Fruit fly (Drosophila melanogaster) whole organism, embryonic: ENCODE data around the gene CG18508.

Experiments used
- ATbp ChIP-seq: fragments of 200-800 bp; sonication (Bioruptor generic); optimal IDR thresholded peaks from 2 replicates; lab custom pipeline; 2017; ENCODE audit warnings: missing biosample characterization, mild to moderate bottlenecking, missing genetic modification characterization, missing genetic modification reagents
- CG10565 ChIP-seq: fragments of 200-800 bp; sonication (Bioruptor generic); optimal IDR thresholded peaks from 3 replicates; lab custom pipeline; 2016; ENCODE audit warnings: missing biosample characterization, mild to moderate bottlenecking, missing genetic modification characterization
- CG11456 ChIP-seq: fragments of 200-800 bp; sonication (Bioruptor generic); IDR thresholded peaks from 3 replicates; pipeline ENCODE4 v1.3.6; 2022; ENCODE audit warnings: missing biosample characterization, missing genetic modification characterization
- CG11504 ChIP-seq: fragments of 200-800 bp; sonication (Bioruptor generic); optimal IDR thresholded peaks from 3 replicates; lab custom pipeline; 2019; ENCODE audit warnings: missing biosample characterization, mild to moderate bottlenecking, missing genetic modification characterization, moderate library complexity
- CG1233 ChIP-seq: fragments of 200-800 bp; sonication (Bioruptor generic); optimal IDR thresholded peaks from 4 replicates; lab custom pipeline; 2018; ENCODE audit warnings: missing biosample characterization, mild to moderate bottlenecking, missing genetic modification characterization
- CG13424 ChIP-seq: fragments of 200-800 bp; sonication (Bioruptor generic); optimal IDR thresholded peaks from 2 replicates; lab custom pipeline; 2019; ENCODE audit warnings: missing biosample characterization, mild to moderate bottlenecking, missing genetic modification characterization, moderate library complexity
- CG15514 ChIP-seq: fragments of 200-800 bp; sonication (Bioruptor generic); optimal IDR thresholded peaks from 3 replicates; lab custom pipeline; 2017; ENCODE audit warnings: missing biosample characterization, missing genetic modification characterization, mild to moderate bottlenecking, moderate library complexity, missing genetic modification reagents
- CG16815 ChIP-seq: fragments of 200-800 bp; sonication (Bioruptor generic); optimal IDR thresholded peaks from 3 replicates; lab custom pipeline; 2017; ENCODE audit warnings: missing biosample characterization, mild to moderate bottlenecking, missing genetic modification characterization
- CG17612 ChIP-seq: fragments of 200-800 bp; sonication (Bioruptor generic); IDR thresholded peaks from 2 replicates; pipeline ENCODE4 v1.3.6; 2022; ENCODE audit warnings: missing biosample characterization, missing genetic modification characterization
- CG18599 ChIP-seq: fragments of 200-800 bp; sonication (Bioruptor generic); optimal IDR thresholded peaks from 3 replicates; lab custom pipeline; 2017; ENCODE audit warnings: missing biosample characterization, missing genetic modification characterization, mild to moderate bottlenecking, moderate library complexity, missing genetic modification reagents
- CG2199 ChIP-seq: fragments of 200-800 bp; sonication (Bioruptor generic); IDR thresholded peaks from 3 replicates; pipeline ENCODE4 v1.3.6; 2022; ENCODE audit warnings: missing biosample characterization, missing genetic modification characterization
- CG2202 ChIP-seq: fragments of 200-800 bp; sonication (Bioruptor generic); optimal IDR thresholded peaks from 2 replicates; lab custom pipeline; 2018; ENCODE audit warnings: missing biosample characterization, mild to moderate bottlenecking, missing genetic modification characterization
- CG2875 ChIP-seq: fragments of 200-800 bp; sonication (Bioruptor generic); optimal IDR thresholded peaks from 2 replicates; lab custom pipeline; 2017; ENCODE audit warnings: missing biosample characterization, mild to moderate bottlenecking, missing genetic modification characterization, missing genetic modification reagents
- CG2889 ChIP-seq: fragments of 200-800 bp; sonication (Bioruptor generic); IDR thresholded peaks from 3 replicates; pipeline ENCODE4 v1.3.6; 2022; ENCODE audit warnings: missing biosample characterization, missing genetic modification characterization
- CG30020 ChIP-seq: fragments of 200-800 bp; optimal IDR thresholded peaks from 2 replicates; lab custom pipeline; 2019; ENCODE audit warnings: missing biosample characterization, mild to moderate bottlenecking, missing genetic modification characterization, moderate library complexity
- CG4424 ChIP-seq: fragments of 200-800 bp; sonication (Bioruptor generic); optimal IDR thresholded peaks from 3 replicates; lab custom pipeline; 2016; ENCODE audit warnings: missing biosample characterization, missing genetic modification characterization
- CG4820 ChIP-seq: fragments of 200-800 bp; sonication (Bioruptor generic); optimal IDR thresholded peaks from 3 replicates; lab custom pipeline; 2016; ENCODE audit warnings: missing biosample characterization, missing genetic modification characterization
- CG6683 ChIP-seq: fragments of 200-800 bp; sonication (Bioruptor generic); optimal IDR thresholded peaks from 2 replicates; lab custom pipeline; 2017; ENCODE audit warnings: missing biosample characterization, mild to moderate bottlenecking, missing genetic modification characterization, missing genetic modification reagents
- CG8478 ChIP-seq: fragments of >200 bp; optimal IDR thresholded peaks from 2 replicates; lab custom pipeline; 2018
- CkIIα-i1 ChIP-seq: fragments of 200-800 bp; sonication (Bioruptor generic); IDR thresholded peaks from 2 replicates; pipeline ENCODE4 v1.3.6; 2022; ENCODE audit warnings: missing biosample characterization, missing genetic modification characterization
- Dek ChIP-seq: fragments of 200-800 bp; sonication (Bioruptor generic); optimal IDR thresholded peaks from 3 replicates; lab custom pipeline; 2019; ENCODE audit warnings: missing biosample characterization, mild to moderate bottlenecking, missing genetic modification characterization, moderate library complexity
- HLH3B ChIP-seq: fragments of 200-800 bp; sonication (Bioruptor generic); IDR thresholded peaks from 2 replicates; pipeline ENCODE4 v1.3.6; 2022; ENCODE audit warnings: missing biosample characterization, missing genetic modification characterization
- HLHmδ ChIP-seq: fragments of 200-800 bp; sonication (Bioruptor generic); optimal IDR thresholded peaks from 2 replicates; lab custom pipeline; 2018; ENCODE audit warnings: missing biosample characterization, mild to moderate bottlenecking, missing genetic modification characterization, moderate library complexity
- Hr78 ChIP-seq, 2 experiments: fragments of 200-800 bp in 1 of 2; fragments of >200 bp in 1 of 2; sonication (Bioruptor generic) in 1 of 2; optimal IDR thresholded peaks; 2 replicates each; lab custom pipeline; 2017 to 2019; ENCODE audit warnings: missing biosample characterization in 2 of 2, missing genetic modification characterization in 2 of 2, mild to moderate bottlenecking in 1 of 2, moderate library complexity in 1 of 2
- Jarid2 ChIP-seq: fragments of 200-800 bp; sonication (Bioruptor generic); optimal IDR thresholded peaks from 3 replicates; lab custom pipeline; 2017; ENCODE audit warnings: mild to moderate bottlenecking, missing biosample characterization, missing genetic modification reagents, missing genetic modification characterization
- Kr ChIP-seq: fragments of 200-800 bp; sonication (Bioruptor generic); optimal IDR thresholded peaks from 2 replicates; lab custom pipeline; 2017; ENCODE audit warnings: missing biosample characterization, mild to moderate bottlenecking, missing genetic modification characterization
- Lhr ChIP-seq: fragments of 200-800 bp; sonication (Bioruptor generic); optimal IDR thresholded peaks from 3 replicates; lab custom pipeline; 2017; ENCODE audit warnings: mild to moderate bottlenecking, missing biosample characterization, missing genetic modification reagents, missing genetic modification characterization
- Pdp1 ChIP-seq, 2 experiments: fragments of 200-800 bp; sonication (Bioruptor generic); optimal IDR thresholded peaks; 3 replicates each; lab custom pipeline; 2016; ENCODE audit warnings: missing biosample characterization in 2 of 2, missing genetic modification characterization in 2 of 2, mild to moderate bottlenecking in 1 of 2, moderate library complexity in 1 of 2
- Sox100B ChIP-seq: fragments of 200-800 bp; sonication (Bioruptor generic); optimal IDR thresholded peaks from 3 replicates; lab custom pipeline; 2018; ENCODE audit warnings: missing biosample characterization, mild to moderate bottlenecking, missing genetic modification characterization
- Trl ChIP-seq, 3 experiments: fragments of >200 bp in 2 of 3; fragments of 200-800 bp in 1 of 3; sonication (Bioruptor generic) in 1 of 3; optimal IDR thresholded peaks; 2 replicates in 1 of 3; 3 replicates in 2 of 3; lab custom pipeline; 2016 to 2017; ENCODE audit warnings: missing biosample characterization in 1 of 3, missing genetic modification characterization in 1 of 3
- ac ChIP-seq: fragments of 200-800 bp; sonication (Bioruptor generic); optimal IDR thresholded peaks from 3 replicates; lab custom pipeline; 2017; ENCODE audit warnings: missing biosample characterization, mild to moderate bottlenecking, missing genetic modification characterization
- bsh ChIP-seq, 2 experiments: fragments of 200-800 bp; sonication (Bioruptor generic); optimal IDR thresholded peaks; 2 replicates each; lab custom pipeline; 2017 to 2018; ENCODE audit warnings: mild to moderate bottlenecking in 2 of 2, missing biosample characterization in 2 of 2, missing genetic modification characterization in 2 of 2, moderate library complexity in 1 of 2
- ci ChIP-seq: fragments of 200-800 bp; sonication (Bioruptor generic); IDR thresholded peaks from 3 replicates; pipeline ENCODE4 v1.3.6; 2022; ENCODE audit warnings: missing biosample characterization, missing genetic modification characterization
- dmrt99B ChIP-seq: fragments of 200-800 bp; sonication (Bioruptor generic); optimal IDR thresholded peaks from 2 replicates; lab custom pipeline; 2018; ENCODE audit warnings: missing biosample characterization, mild to moderate bottlenecking, missing genetic modification characterization, moderate library complexity
- gsb-n ChIP-seq: fragments of 200-800 bp; sonication (Bioruptor generic); optimal IDR thresholded peaks from 3 replicates; lab custom pipeline; 2018; ENCODE audit warnings: missing biosample characterization, mild to moderate bottlenecking, missing genetic modification characterization
- ken ChIP-seq: fragments of 200-800 bp; sonication (Bioruptor generic); IDR thresholded peaks from 3 replicates; pipeline ENCODE4 v1.3.6; 2022; ENCODE audit warnings: missing biosample characterization, missing genetic modification characterization
- kni ChIP-seq: fragments of 200-800 bp; sonication (Bioruptor generic); optimal IDR thresholded peaks from 3 replicates; lab custom pipeline; 2017; ENCODE audit warnings: mild to moderate bottlenecking, missing biosample characterization, missing genetic modification reagents, missing genetic modification characterization
- lov ChIP-seq, 2 experiments: fragments of 200-800 bp in 1 of 2; fragments of >200 bp in 1 of 2; sonication (Bioruptor generic) in 1 of 2; IDR thresholded peaks in 1 of 2; optimal IDR thresholded peaks in 1 of 2; 2 replicates in 1 of 2; 3 replicates in 1 of 2; pipeline versions ENCODE4 v1.3.6 to Lab custom; 2017 to 2022; ENCODE audit warnings: missing biosample characterization in 1 of 2, missing genetic modification characterization in 1 of 2
- pfk ChIP-seq: fragments of 200-800 bp; sonication (Bioruptor generic); optimal IDR thresholded peaks from 2 replicates; lab custom pipeline; 2018; ENCODE audit warnings: missing biosample characterization, mild to moderate bottlenecking, missing genetic modification characterization, moderate library complexity
- pita ChIP-seq: fragments of 200-800 bp; sonication (Bioruptor generic); optimal IDR thresholded peaks from 2 replicates; lab custom pipeline; 2017; ENCODE audit warnings: missing biosample characterization, mild to moderate bottlenecking, missing genetic modification characterization
- prd ChIP-seq, 3 experiments: fragments of >200 bp in 2 of 3; fragments of 200-800 bp in 1 of 3; sonication (Bioruptor generic) in 1 of 3; optimal IDR thresholded peaks in 2 of 3; IDR thresholded peaks in 1 of 3; 2 replicates in 2 of 3; 3 replicates in 1 of 3; pipeline versions ENCODE4 v1.3.6 to Lab custom; 2017 to 2022; ENCODE audit warnings: missing biosample characterization in 1 of 3, missing genetic modification characterization in 1 of 3
- sens ChIP-seq: fragments of 200-800 bp; sonication (Bioruptor generic); peaks from one replicate; lab custom pipeline; 2016; ENCODE audit warnings: missing biosample characterization, missing genetic modification characterization
- stwl ChIP-seq: fragments of 200-800 bp; sonication (Bioruptor generic); optimal IDR thresholded peaks from 3 replicates; lab custom pipeline; 2018; ENCODE audit warnings: missing biosample characterization, mild to moderate bottlenecking, missing genetic modification characterization, moderate library complexity
- twi ChIP-seq: fragments of 200-800 bp; optimal IDR thresholded peaks from 2 replicates; lab custom pipeline; 2019; ENCODE audit warnings: missing biosample characterization, mild to moderate bottlenecking, missing genetic modification characterization, moderate library complexity
- zen ChIP-seq: fragments of 200-800 bp; sonication (Bioruptor generic); optimal IDR thresholded peaks from 3 replicates; lab custom pipeline; 2018; ENCODE audit warnings: missing biosample characterization, mild to moderate bottlenecking, missing genetic modification characterization, moderate library complexity
- zfh1 ChIP-seq: fragments of 200-800 bp; sonication (Bioruptor generic); IDR thresholded peaks from 3 replicates; pipeline ENCODE4 v1.3.6; 2022; ENCODE audit warnings: missing biosample characterization, missing genetic modification characterization

CG18508 gene

DNA sequence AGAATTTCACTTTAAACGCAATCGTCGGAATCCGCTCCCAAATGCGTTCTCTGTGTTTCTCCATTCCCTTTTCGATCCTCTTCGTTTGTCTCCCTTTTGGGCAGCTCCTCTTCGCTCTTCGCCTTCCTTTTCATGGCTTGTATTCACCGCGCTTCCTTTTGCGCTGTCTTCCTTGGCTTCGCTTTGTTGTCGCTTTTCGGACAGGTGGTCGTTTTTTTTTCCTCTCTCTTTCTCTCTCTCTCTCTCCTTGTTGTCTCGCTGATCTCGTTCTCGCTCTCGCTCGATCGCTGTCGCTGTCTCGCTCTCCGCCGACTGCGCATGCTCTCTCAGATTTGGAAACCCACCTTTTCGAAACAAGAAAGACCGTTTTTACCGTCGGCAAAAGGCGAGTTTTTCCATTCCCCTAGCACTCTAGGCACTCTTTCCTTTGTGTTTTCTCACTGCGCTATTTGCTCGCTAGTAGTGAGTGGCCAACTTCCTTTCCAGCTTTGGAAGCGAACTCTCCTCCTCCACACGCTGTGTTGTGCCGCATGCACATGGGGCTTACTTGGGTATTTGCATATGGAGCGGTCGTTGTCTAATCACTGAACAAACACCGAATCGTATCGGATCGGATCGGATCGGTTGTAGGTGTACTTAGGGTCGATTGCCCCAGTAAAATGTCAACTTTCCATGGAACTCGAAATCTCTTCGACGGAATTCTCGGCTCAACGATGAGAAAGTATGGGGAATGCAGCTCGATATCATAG is 36.4 kb downstream of the CG18508 start (continued):
- no peak for TF ChIP-seq CG13424
- TF ChIP-seq lov (optimal IDR thresholded peaks at IDR 0.05; lab: Kevin White, UChicago), result no peak
- 0 out of 3 replicates have a peak, but pooled peaks have one; percentile 14 for TF ChIP-seq lov (GFP tag; IDR thresholded peaks at IDR 0.05; lab: Robert Waterston, UW)
- no peak for TF ChIP-seq CG17612
- TF ChIP-seq CkIIα-i1, result no peak
- no peak for TF ChIP-seq prd (optimal IDR thresholded peaks at IDR 0.05; lab: Kevin White, UChicago)
- TF ChIP-seq prd (GFP tag; IDR thresholded peaks at IDR 0.05; lab: Robert Waterston, UW), result no peak
- peak in 1 of 2 experiments; percentile 36 for TF ChIP-seq Pdp1 (GFP tag; optimal IDR thresholded peaks at IDR 0.05; lab: Kevin White, UChicago)
- no peak for TF ChIP-seq CG8478 (lab: Kevin White, UChicago)
- TF ChIP-seq CG2202, result peak; percentile 47
- no peak for TF ChIP-seq CG18599 (GFP tag; lab: Kevin White, UChicago)
- no peak for TF ChIP-seq CG2199 (GFP tag; lab: Robert Waterston, UW)
- TF ChIP-seq gsb-n (tag; lab: Kevin White, UChicago), result peak; percentile 21
- no peak for TF ChIP-seq CG30020 (tag; lab: Kevin White, UChicago)
- peak; percentile 33 for TF ChIP-seq CG2875 (GFP tag; lab: Kevin White, UChicago)
- peak; percentile 15 for TF ChIP-seq twi
- no peak for TF ChIP-seq ken (GFP tag; lab: Robert Waterston, UW)
- peak; percentile 0 for TF ChIP-seq CG4424 (GFP tag; lab: Kevin White, UChicago)
- TF ChIP-seq ATbp (GFP tag; lab: Kevin White, UChicago), result peak; percentile 47
- TF ChIP-seq kni, result peak; percentile 86
- TF ChIP-seq Dek, result no peak
- no peak for TF ChIP-seq CG6683 (GFP tag; lab: Kevin White, UChicago)
- no peak for TF ChIP-seq Kr (GFP tag; lab: Kevin White, UChicago)
- no peak for TF ChIP-seq dmrt99B (tag; lab: Kevin White, UChicago)
- TF ChIP-seq HLHmδ (GFP tag; lab: Kevin White, UChicago), result peak; percentile 39
- TF ChIP-seq CG4820 (GFP tag; lab: Kevin White, UChicago), result no peak
- no peak for TF ChIP-seq pita
- TF ChIP-seq Jarid2 (GFP tag; lab: Kevin White, UChicago), result peak; percentile 16
- no peak for TF ChIP-seq CG15514 (GFP tag; lab: Kevin White, UChicago)
- peak; percentile 15; the same call in 1 of the 3 replicates for TF ChIP-seq zfh1 (GFP tag; lab: Robert Waterston, UW)
- peak; percentile 13 for TF ChIP-seq CG1233 (GFP tag; lab: Kevin White, UChicago)
- peak in 1 of 2 experiments; percentile 20 for TF ChIP-seq bsh (GFP tag; optimal IDR thresholded peaks at IDR 0.05; lab: Kevin White, UChicago)
- TF ChIP-seq HLH3B (GFP tag; lab: Robert Waterston, UW), result peak; percentile 16; the same call in 1 of the 2 replicates
- TF ChIP-seq Trl (optimal IDR thresholded peaks at IDR 0.05; lab: Kevin White, UChicago), result peak; percentile 55 to 75
- peak; percentile 55 for TF ChIP-seq Trl (GFP tag; optimal IDR thresholded peaks at IDR 0.05; lab: Kevin White, UChicago)
- peak in 1 of 2 experiments; percentile 18 for TF ChIP-seq Hr78 (GFP tag; optimal IDR thresholded peaks at IDR 0.05; lab: Kevin White, UChicago)
- TF ChIP-seq Sox100B (GFP tag; lab: Kevin White, UChicago), result no peak
- TF ChIP-seq stwl (tag; lab: Kevin White, UChicago), result peak; percentile 0
- TF ChIP-seq CG2889 (GFP tag; lab: Robert Waterston, UW), result no peak
- no peak for TF ChIP-seq CG16815
- no peak for TF ChIP-seq CG11504 (tag; lab: Kevin White, UChicago)
- peak; percentile 1 for TF ChIP-seq Lhr
- TF ChIP-seq zen, result peak; percentile 0
- TF ChIP-seq CG10565 (GFP tag; lab: Kevin White, UChicago), result no peak
- peak; percentile 93 for TF ChIP-seq sens (GFP tag; lab: Kevin White, UChicago)
- TF ChIP-seq ci (GFP tag; lab: Robert Waterston, UW), result peak; percentile 39; the same call in 1 of the 3 replicates
- TF ChIP-seq CG11456 (GFP tag; lab: Robert Waterston, UW), result no peak
- peak; percentile 36 for TF ChIP-seq pfk (GFP tag; lab: Kevin White, UChicago)
- TF ChIP-seq ac (GFP tag; lab: Kevin White, UChicago), result peak; percentile 32
